Worm (Caenorhabditis elegans) whole organism, L4 larva: ENCODE results near the gene F43C11.10.

ENCODE experiments used
- ZK546.5 ChIP-seq, 2 experiments: sonication (generic microtip); optimal IDR thresholded peaks; 2 replicates each; lab custom pipeline; 2017; ENCODE audit warnings: missing biosample characterization in 2 of 2, missing genetic modification characterization in 2 of 2
- arid-1 ChIP-seq: fragments of 200-800 bp; sonication (Bioruptor generic); conservative IDR thresholded peaks from 2 replicates; pipeline ENCODE4 v1.3.6; 2022; ENCODE audit warnings: missing genetic modification reagents, missing genetic modification characterization, missing compliant biosample characterization
- daf-16 ChIP-seq, 3 experiments: sonication (generic microtip); optimal IDR thresholded peaks; 2 replicates each; lab custom pipeline; 2016 to 2017; ENCODE audit warnings: missing genetic modification characterization in 3 of 3, missing genetic modification reagents in 3 of 3, mild to moderate bottlenecking in 2 of 3, missing compliant biosample characterization in 2 of 3, missing biosample characterization in 1 of 3, moderate library complexity in 1 of 3
- dmd-8 ChIP-seq: fragments of 200-800 bp; sonication (Bioruptor generic); IDR thresholded peaks from 2 replicates; pipeline ENCODE4 v1.3.6; 2022; ENCODE audit warnings: missing genetic modification characterization, missing compliant biosample characterization
- egl-27 ChIP-seq: sonication (generic microtip); optimal IDR thresholded peaks from 3 replicates; lab custom pipeline; 2017; ENCODE audit warnings: missing biosample characterization, missing genetic modification reagents, missing genetic modification characterization
- fkh-10 ChIP-seq: fragments of 150-350 bp; optimal IDR thresholded peaks from 2 replicates; lab custom pipeline; 2014; ENCODE audit warnings: missing biosample characterization, missing genetic modification reagents, missing genetic modification characterization
- lsy-2 ChIP-seq, 2 experiments: fragments of 150-350 bp in 1 of 2; sonication (generic microtip) in 1 of 2; optimal IDR thresholded peaks; 2 replicates each; lab custom pipeline; 2014 to 2017; ENCODE audit warnings: missing biosample characterization in 2 of 2, missing genetic modification characterization in 2 of 2
- mdl-1 ChIP-seq, 2 experiments: fragments of 150-350 bp in 1 of 2; sonication (generic microtip) in 1 of 2; optimal IDR thresholded peaks; 2 replicates each; lab custom pipeline; 2014 to 2017; ENCODE audit warnings: missing biosample characterization in 2 of 2, missing genetic modification characterization in 2 of 2
- nhr-10 ChIP-seq: fragments of 150-350 bp; optimal IDR thresholded peaks from 2 replicates; lab custom pipeline; 2014; ENCODE audit warnings: missing biosample characterization, missing genetic modification characterization
- skn-1 ChIP-seq: fragments of 150-350 bp; optimal IDR thresholded peaks from 2 replicates; lab custom pipeline; 2014; ENCODE audit warnings: missing biosample characterization, missing genetic modification characterization
- vab-7 ChIP-seq: fragments of 200-800 bp; sonication (Bioruptor generic); IDR thresholded peaks from 2 replicates; pipeline ENCODE4 v1.3.6; 2022; ENCODE audit warnings: missing genetic modification reagents, missing genetic modification characterization, missing compliant biosample characterization

DNA sequence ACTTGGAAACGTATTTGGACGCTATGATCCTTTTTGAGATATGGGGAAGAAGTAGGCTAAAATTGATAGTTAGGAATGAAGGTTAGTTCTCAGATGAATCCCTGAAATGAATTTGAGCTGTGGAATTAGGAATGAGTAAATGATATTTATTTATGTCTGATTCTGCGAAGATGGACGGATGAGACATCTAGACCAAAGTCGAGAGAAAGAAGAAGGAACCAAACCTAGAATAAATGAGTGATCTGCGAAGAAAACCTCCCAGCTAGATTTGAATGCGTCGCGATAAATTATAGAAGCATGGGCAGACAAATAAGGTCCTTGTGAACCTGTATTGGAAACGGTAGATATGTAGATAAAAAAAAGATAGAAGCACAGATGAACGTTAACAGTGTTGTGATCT lies 7.5 kb upstream of the F43C11.10 start, which contains the start of gene F43C11.16:
- TF ChIP-seq skn-1 (no peak), mdl-1 (tag; optimal IDR thresholded peaks at IDR 0.05; lab: Kevin White, UChicago) (no peak), daf-16 (GFP tag; optimal IDR thresholded peaks at IDR 0.05; lab: Kevin White, UChicago) (no peak), daf-16 (tag; optimal IDR thresholded peaks at IDR 0.05; lab: Kevin White, UChicago) (no peak), nhr-10 (no peak), lsy-2 (tag; optimal IDR thresholded peaks at IDR 0.05; lab: Kevin White, UChicago) (no peak), vab-7 (GFP tag; lab: Robert Waterston, UW) (no peak), ZK546.5 (tag; optimal IDR thresholded peaks at IDR 0.05; lab: Kevin White, UChicago) (no peak), dmd-8 (no peak), fkh-10 (GFP tag; lab: Kevin White, UChicago) (no peak), arid-1 (GFP tag; lab: Robert Waterston, UW) (no peak), egl-27 (tag; lab: Kevin White, UChicago) (no peak)
